Worm (Caenorhabditis elegans): ENCODE data around the gene F16G10.11.
A peak's percentile ranks its signal among the peaks of the same experiment; 100 is the strongest.

The F16G10.11 gene

DNA sequence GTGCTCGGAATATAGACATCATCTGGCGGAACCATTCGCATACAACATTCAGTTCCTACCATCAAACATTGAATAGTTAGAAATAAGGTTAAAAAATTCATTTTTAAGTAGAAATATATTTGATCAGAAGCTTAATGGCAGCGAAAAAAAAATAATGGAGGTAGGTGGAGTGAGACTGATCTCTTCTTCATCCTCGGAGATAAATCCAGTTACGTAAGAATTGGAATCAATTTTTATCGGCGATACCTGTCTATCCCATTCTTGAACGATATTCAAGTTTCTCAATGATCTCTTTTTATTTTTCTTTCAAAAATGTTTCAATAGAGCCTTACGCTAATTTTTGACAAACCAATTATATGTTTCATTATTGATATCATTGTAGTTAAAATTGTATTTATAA lies 8.2 kb downstream of the F16G10.11 start, which contains the start of gene F16G10.9:
F16G10.9 (minus strand) TSS at position 101 of the 400 bp plus-strand sequence.
- TF ChIP-seq nhr-21 (tag; optimal IDR thresholded peaks at IDR 0.05) (no peak), Y55F3AM.14 (GFP tag; optimal IDR thresholded peaks at IDR 0.05) (no peak), skn-1 (tag; optimal IDR thresholded peaks at IDR 0.05) (no peak), nhr-12 (tag; optimal IDR thresholded peaks at IDR 0.05) (no peak)

DNA sequence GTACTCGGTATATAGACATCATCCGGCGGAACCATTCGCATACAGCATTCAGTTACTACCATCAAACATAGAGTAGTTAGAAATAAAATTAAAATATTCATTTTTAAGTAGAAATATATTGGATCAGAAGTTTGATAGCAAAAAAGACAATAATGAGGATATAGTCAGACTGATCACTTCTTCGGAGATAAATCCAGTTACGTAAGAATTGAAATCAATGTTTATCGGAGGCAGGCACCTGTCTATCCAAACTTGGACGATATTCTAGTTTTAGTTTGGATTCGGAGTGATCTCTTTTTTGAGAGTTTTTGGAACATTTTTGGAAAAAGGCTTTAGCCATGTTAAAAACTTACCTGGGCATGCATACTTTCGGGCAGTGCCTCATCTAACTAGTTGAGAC lies 10.4 kb downstream of the F16G10.11 start, which contains the start of gene F16G10.8:
F16G10.8 (minus strand) TSS at position 101 of the 400 bp plus-strand sequence.
- no peak for TF ChIP-seq aly-2 (tag; optimal IDR thresholded peaks at IDR 0.05)

DNA sequence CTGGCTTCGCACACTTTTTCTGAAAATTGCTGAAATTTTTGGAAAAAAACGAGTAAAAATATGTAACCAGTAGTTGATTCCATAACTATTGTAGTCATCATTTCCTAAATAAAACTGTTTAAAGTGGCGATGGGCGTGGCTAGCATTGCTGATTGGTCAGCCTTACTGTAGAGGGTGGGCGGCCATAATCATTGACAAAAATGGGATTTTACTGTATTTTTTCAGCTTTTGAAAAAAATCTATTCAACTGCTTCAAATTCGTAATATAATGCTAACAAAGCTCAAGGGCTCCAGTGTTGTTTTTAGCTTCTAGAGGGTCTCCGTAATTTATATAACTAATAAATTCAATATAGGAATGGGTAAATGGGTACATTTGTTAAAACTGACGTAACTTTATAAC lies 13.5 kb downstream of the F16G10.11 start, which contains the start of gene F16G10.7:
F16G10.7 (minus strand) TSS at position 101 of the 400 bp plus-strand sequence.
- TF ChIP-seq aly-2 (tag; optimal IDR thresholded peaks at IDR 0.05) (no peak), ztf-4 (tag; optimal IDR thresholded peaks at IDR 0.05) (no peak), snpc-4 (tag; optimal IDR thresholded peaks at IDR 0.05) (no peak), sma-9 (GFP tag; optimal IDR thresholded peaks at IDR 0.05) (no peak), sma-9 (tag; optimal IDR thresholded peaks at IDR 0.05) (no peak), dmd-4 (tag; optimal IDR thresholded peaks at IDR 0.05) (no peak)

DNA sequence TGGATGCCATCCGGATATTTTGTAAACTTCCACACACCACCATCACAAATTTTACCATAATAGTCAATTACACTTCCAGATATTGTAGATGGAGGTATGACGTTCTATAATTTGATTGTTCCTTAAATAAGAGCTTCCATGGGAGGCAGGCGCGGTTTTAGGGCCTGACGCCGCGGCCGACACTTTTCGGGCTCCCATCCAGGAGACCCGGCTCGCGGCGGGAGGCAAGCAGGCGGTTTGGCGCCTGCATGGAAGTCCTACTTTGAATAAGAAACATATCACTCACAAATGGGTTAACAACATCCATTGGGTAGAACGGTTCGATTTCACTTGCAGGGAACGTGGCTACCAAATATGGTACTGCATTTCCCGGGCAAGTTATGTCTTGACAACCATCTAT lies 14.0 kb downstream of the F16G10.11 start:
- TF ChIP-seq nhr-11 (tag; optimal IDR thresholded peaks at IDR 0.05) (no peak), nhr-23 (tag; optimal IDR thresholded peaks at IDR 0.05) (no peak), alr-1 (tag; optimal IDR thresholded peaks at IDR 0.05) (no peak), ceh-16 (tag; optimal IDR thresholded peaks at IDR 0.05) (no peak), unc-62 (GFP tag; optimal IDR thresholded peaks at IDR 0.05) (no peak), dmd-4 (tag; optimal IDR thresholded peaks at IDR 0.05) (no peak), sem-4 (tag; optimal IDR thresholded peaks at IDR 0.05) (no peak), lin-39 (tag; optimal IDR thresholded peaks at IDR 0.05) (no peak), elt-1 (tag; optimal IDR thresholded peaks at IDR 0.05) (no peak)

DNA sequence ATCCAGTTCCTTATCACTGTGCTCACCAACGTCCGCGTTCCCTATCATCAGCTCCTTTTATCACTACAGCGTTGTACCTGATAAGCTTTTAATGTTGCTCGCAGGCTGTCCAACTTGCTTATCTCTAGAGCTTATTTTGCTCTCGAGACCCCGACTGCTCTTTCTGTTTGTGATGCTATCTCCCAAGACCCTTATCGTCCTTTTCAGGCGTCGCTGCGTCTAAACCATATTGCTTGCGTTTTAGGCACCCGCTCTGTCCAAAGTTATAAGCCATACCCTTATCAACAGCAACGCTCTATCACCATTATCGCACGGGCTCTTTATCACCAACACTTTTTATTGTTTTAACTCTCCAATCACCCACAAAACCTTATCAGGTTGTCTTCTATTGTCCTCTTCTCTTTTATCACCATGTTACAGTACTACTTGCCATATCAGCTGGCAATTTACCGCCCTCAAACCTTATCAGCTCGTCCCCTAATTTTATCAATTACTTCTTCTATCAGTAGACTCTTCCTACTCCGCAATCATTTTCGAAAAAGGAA lies 15.2 kb downstream of the F16G10.11 start:
- TF ChIP-seq elt-1 (tag; optimal IDR thresholded peaks at IDR 0.05), result no peak
- peak in 1 of 2 experiments; percentile 20 for TF ChIP-seq mdl-1 (tag; optimal IDR thresholded peaks at IDR 0.05)
- no peak for TF ChIP-seq ama-1 (optimal IDR thresholded peaks at IDR 0.05)
- no peak for TF ChIP-seq peb-1 (tag; optimal IDR thresholded peaks at IDR 0.05)
- TF ChIP-seq mab-5 (tag; optimal IDR thresholded peaks at IDR 0.05), result no peak
- TF ChIP-seq unc-62 (GFP tag; optimal IDR thresholded peaks at IDR 0.05), result no peak
- peak; percentile 5 for TF ChIP-seq nhr-21 (tag; optimal IDR thresholded peaks at IDR 0.05)
- TF ChIP-seq unc-39 (tag; optimal IDR thresholded peaks at IDR 0.05), result no peak
- no peak for TF ChIP-seq ztf-11 (tag; optimal IDR thresholded peaks at IDR 0.05)
- no peak for TF ChIP-seq C34F6.9 (tag; optimal IDR thresholded peaks at IDR 0.05)
- no peak for TF ChIP-seq ztf-4 (tag; optimal IDR thresholded peaks at IDR 0.05)
- no peak for TF ChIP-seq lin-39 (tag; optimal IDR thresholded peaks at IDR 0.05)
- no peak for TF ChIP-seq nhr-10 (tag; optimal IDR thresholded peaks at IDR 0.05)
- TF ChIP-seq lsy-2 (tag; optimal IDR thresholded peaks at IDR 0.05), result peak; percentile 31 to 81
- TF ChIP-seq egl-27 (tag; optimal IDR thresholded peaks at IDR 0.05), result peak; percentile 97
- no peak for TF ChIP-seq ZK546.5 (tag; optimal IDR thresholded peaks at IDR 0.05)
- TF ChIP-seq nhr-77 (tag; optimal IDR thresholded peaks at IDR 0.05), result no peak
- no peak for TF ChIP-seq nhr-12 (tag; optimal IDR thresholded peaks at IDR 0.05)
- TF ChIP-seq sma-9 (GFP tag; optimal IDR thresholded peaks at IDR 0.05), result peak; percentile 79
- no peak for TF ChIP-seq sma-9 (tag; optimal IDR thresholded peaks at IDR 0.05)
- TF ChIP-seq nhr-6 (tag; optimal IDR thresholded peaks at IDR 0.05), result no peak
- no peak for TF ChIP-seq snpc-4 (tag; optimal IDR thresholded peaks at IDR 0.05)
- no peak for TF ChIP-seq elt-3 (tag; optimal IDR thresholded peaks at IDR 0.05)
- no peak for TF ChIP-seq nhr-11 (tag; optimal IDR thresholded peaks at IDR 0.05)
- TF ChIP-seq blmp-1 (tag; optimal IDR thresholded peaks at IDR 0.05; ENCODE audit: insufficient read depth), result no peak
- no peak for TF ChIP-seq aly-2 (tag; optimal IDR thresholded peaks at IDR 0.05)
- TF ChIP-seq dmd-4 (tag; optimal IDR thresholded peaks at IDR 0.05), result no peak
- no peak for TF ChIP-seq ceh-82 (tag; optimal IDR thresholded peaks at IDR 0.05)
- peak; percentile 67 for TF ChIP-seq F13H6.1 (tag; optimal IDR thresholded peaks at IDR 0.05)
- TF ChIP-seq crh-2 (tag; optimal IDR thresholded peaks at IDR 0.05), result peak; percentile 88
- no peak for TF ChIP-seq zag-1 (tag; optimal IDR thresholded peaks at IDR 0.05)
- TF ChIP-seq sem-4 (tag; optimal IDR thresholded peaks at IDR 0.05), result no peak
- TF ChIP-seq sma-3 (GFP tag; optimal IDR thresholded peaks at IDR 0.05), result peak; percentile 94
- no peak for TF ChIP-seq R02D3.7 (tag; optimal IDR thresholded peaks at IDR 0.05)
- TF ChIP-seq ceh-16 (tag; optimal IDR thresholded peaks at IDR 0.05), result no peak
- no peak for TF ChIP-seq nhr-23 (tag; optimal IDR thresholded peaks at IDR 0.05)
- no peak for TF ChIP-seq nhr-237 (tag; optimal IDR thresholded peaks at IDR 0.05)
- no peak for TF ChIP-seq unc-55 (GFP tag; optimal IDR thresholded peaks at IDR 0.05)
- no peak for TF ChIP-seq mbf-1 (tag; optimal IDR thresholded peaks at IDR 0.05)
- TF ChIP-seq Y55F3AM.14 (GFP tag; optimal IDR thresholded peaks at IDR 0.05), result peak; percentile 31
- TF ChIP-seq lin-13 (GFP tag; optimal IDR thresholded peaks at IDR 0.05), result no peak
- no peak for TF ChIP-seq lin-11 (tag; optimal IDR thresholded peaks at IDR 0.05)
